Fruit fly (Drosophila melanogaster): ENCODE results near the gene Ccp84Aa.

The Ccp84Aa gene

dm6 chr3R:6665117-6665654, 38.7 kb upstream of the Ccp84Aa start:
- TF ChIP-seq fd96Ca (GFP tag; IDR thresholded peaks at IDR 0.05): peak; percentile 50; the same call in 1 of the 3 replicates
- no peak for TF ChIP-seq CG8159 (tag; optimal IDR thresholded peaks at IDR 0.05)
- no peak for TF ChIP-seq EcR (GFP tag; optimal IDR thresholded peaks at IDR 0.05)
- no peak for TF ChIP-seq Snoo (tag; optimal IDR thresholded peaks at IDR 0.05)

DNA sequence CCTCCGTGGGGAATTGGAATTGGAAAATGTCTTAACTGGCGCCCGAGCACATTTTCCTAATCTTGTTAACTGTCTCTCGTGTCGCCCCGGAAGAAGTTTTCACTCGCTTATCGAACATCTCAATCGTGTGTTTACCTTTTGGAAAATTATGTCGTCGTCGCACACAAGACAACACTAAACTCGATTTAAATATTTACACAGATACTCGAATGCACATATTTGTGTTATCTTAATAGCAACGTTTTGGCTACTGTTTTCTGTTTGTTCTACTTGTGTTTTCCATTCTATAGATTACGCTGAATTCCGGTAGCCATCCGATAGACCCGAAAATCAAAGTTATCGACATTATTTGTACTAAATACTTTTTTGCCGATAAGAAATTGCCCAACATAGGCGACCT, 36.6 kb upstream of the Ccp84Aa start:
- TF ChIP-seq CG9948 (tag; optimal IDR thresholded peaks at IDR 0.05): no peak
- TF ChIP-seq CG10348 (GFP tag; IDR thresholded peaks at IDR 0.05): no peak
- no peak for TF ChIP-seq EcR (GFP tag; optimal IDR thresholded peaks at IDR 0.05)
- no peak for TF ChIP-seq CG32121 (GFP tag; IDR thresholded peaks at IDR 0.05)
- no peak for TF ChIP-seq Pif1A (GFP tag; optimal IDR thresholded peaks at IDR 0.05)
- no peak for TF ChIP-seq Pif1B (GFP tag; optimal IDR thresholded peaks at IDR 0.05)
- no peak for TF ChIP-seq CG13204 (GFP tag; optimal IDR thresholded peaks at IDR 0.05)
- TF ChIP-seq CG14655 (GFP tag; optimal IDR thresholded peaks at IDR 0.05): no peak
- no peak for TF ChIP-seq CG4496 (GFP tag; IDR thresholded peaks at IDR 0.05)
- no peak for TF ChIP-seq CG12605 (GFP tag; IDR thresholded peaks at IDR 0.05)
- no peak for TF ChIP-seq CG8301 (tag; optimal IDR thresholded peaks at IDR 0.05)
- TF ChIP-seq CG34367 (tag; optimal IDR thresholded peaks at IDR 0.05): no peak

DNA sequence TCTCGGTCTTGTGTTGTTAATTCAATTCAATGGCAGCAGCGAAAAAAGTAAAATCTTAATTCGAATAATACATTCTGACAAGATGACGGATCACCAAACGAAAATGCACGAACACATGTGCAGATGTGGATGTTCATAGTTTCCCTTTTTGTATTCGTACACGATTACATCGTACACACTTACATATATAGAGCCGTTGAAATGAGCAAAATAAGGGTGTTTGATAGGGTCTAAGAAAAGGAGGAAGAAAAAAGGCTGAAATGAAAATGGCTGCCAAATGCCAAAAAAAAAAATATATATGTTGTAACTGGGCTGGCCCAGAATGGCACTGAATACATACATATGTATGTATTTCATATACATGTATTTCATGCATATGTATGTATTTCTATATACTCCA, 35.6 kb upstream of the Ccp84Aa start:
- TF ChIP-seq gl (tag; optimal IDR thresholded peaks at IDR 0.05) (no peak), EcR (GFP tag; optimal IDR thresholded peaks at IDR 0.05) (no peak), Pif1A (GFP tag; optimal IDR thresholded peaks at IDR 0.05) (no peak), CG9948 (tag; optimal IDR thresholded peaks at IDR 0.05) (no peak), CG13204 (GFP tag; optimal IDR thresholded peaks at IDR 0.05) (no peak), CG12605 (GFP tag; IDR thresholded peaks at IDR 0.05) (no peak), D1 (tag; optimal IDR thresholded peaks at IDR 0.05) (no peak), CG14655 (GFP tag; optimal IDR thresholded peaks at IDR 0.05) (no peak), CG8159 (tag; optimal IDR thresholded peaks at IDR 0.05) (no peak), Snoo (tag; optimal IDR thresholded peaks at IDR 0.05) (no peak), CG8301 (tag; optimal IDR thresholded peaks at IDR 0.05) (no peak), CG17806 (tag; optimal IDR thresholded peaks at IDR 0.05) (no peak), Ets98B (GFP tag; IDR thresholded peaks at IDR 0.05) (no peak)

dm6 chr3R:6672303-6673007, 31.4 kb upstream of the Ccp84Aa start:
- no peak for TF ChIP-seq CG15710 (tag; optimal IDR thresholded peaks at IDR 0.05)
- TF ChIP-seq CG12605 (GFP tag; IDR thresholded peaks at IDR 0.05): no peak
- no peak for TF ChIP-seq CG32121 (GFP tag; IDR thresholded peaks at IDR 0.05)
- TF ChIP-seq CG8159 (tag; optimal IDR thresholded peaks at IDR 0.05): no peak

DNA sequence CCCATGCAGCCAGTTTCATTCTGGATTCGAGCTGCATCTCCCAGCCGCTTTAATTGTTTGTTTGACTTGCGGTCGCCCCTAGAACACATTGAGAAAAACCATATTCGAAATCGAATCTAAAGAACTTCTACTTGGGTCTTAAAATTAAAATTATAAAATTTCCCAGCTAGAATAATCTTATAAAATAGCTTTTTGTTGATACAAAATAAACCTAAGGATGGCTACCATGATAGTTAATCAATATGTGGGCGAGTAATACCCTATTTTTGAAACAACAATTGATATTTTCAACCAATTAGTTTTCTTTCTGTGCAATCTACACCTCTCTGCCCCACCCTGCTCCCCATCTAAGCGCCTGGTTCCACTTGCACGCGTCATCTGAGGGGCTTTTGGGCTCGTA, 29.3 kb upstream of the Ccp84Aa start:
- TF ChIP-seq gl (tag; optimal IDR thresholded peaks at IDR 0.05) (no peak), CG8301 (tag; optimal IDR thresholded peaks at IDR 0.05) (no peak), CG9948 (tag; optimal IDR thresholded peaks at IDR 0.05) (no peak), CG10348 (GFP tag; IDR thresholded peaks at IDR 0.05) (no peak), Pif1A (GFP tag; optimal IDR thresholded peaks at IDR 0.05) (peak; percentile 8), CG14655 (GFP tag; optimal IDR thresholded peaks at IDR 0.05) (no peak), fd96Ca (GFP tag; IDR thresholded peaks at IDR 0.05) (no peak), CG12605 (GFP tag; IDR thresholded peaks at IDR 0.05) (no peak), D1 (tag; optimal IDR thresholded peaks at IDR 0.05) (no peak), CG34367 (tag; optimal IDR thresholded peaks at IDR 0.05) (no peak), CG8159 (tag; optimal IDR thresholded peaks at IDR 0.05) (peak; percentile 59), Pif1B (GFP tag; optimal IDR thresholded peaks at IDR 0.05) (no peak), CG4496 (GFP tag; IDR thresholded peaks at IDR 0.05) (no peak), rn (GFP tag; IDR thresholded peaks at IDR 0.05) (no peak)

- TF ChIP-seq Pif1B (GFP tag; optimal IDR thresholded peaks at IDR 0.05) (no peak), D1 (tag; optimal IDR thresholded peaks at IDR 0.05) (no peak), CG10348 (GFP tag; IDR thresholded peaks at IDR 0.05) (no peak), CG8301 (tag; optimal IDR thresholded peaks at IDR 0.05) (no peak), CG4496 (GFP tag; IDR thresholded peaks at IDR 0.05) (no peak), EcR (GFP tag; optimal IDR thresholded peaks at IDR 0.05) (no peak), CG15710 (tag; optimal IDR thresholded peaks at IDR 0.05) (no peak), Pif1A (GFP tag; optimal IDR thresholded peaks at IDR 0.05) (no peak), CG17806 (tag; optimal IDR thresholded peaks at IDR 0.05) (no peak), CG8159 (tag; optimal IDR thresholded peaks at IDR 0.05) (no peak), CG32121 (GFP tag; IDR thresholded peaks at IDR 0.05) (no peak), CG12605 (GFP tag; IDR thresholded peaks at IDR 0.05) (no peak)
Observed at dm6 chr3R:6678480-6678879, 25.4 kb upstream of the Ccp84Aa start, which contains the start of gene lab. Gene lab (minus strand): TSS chr3R:6678590.

DNA sequence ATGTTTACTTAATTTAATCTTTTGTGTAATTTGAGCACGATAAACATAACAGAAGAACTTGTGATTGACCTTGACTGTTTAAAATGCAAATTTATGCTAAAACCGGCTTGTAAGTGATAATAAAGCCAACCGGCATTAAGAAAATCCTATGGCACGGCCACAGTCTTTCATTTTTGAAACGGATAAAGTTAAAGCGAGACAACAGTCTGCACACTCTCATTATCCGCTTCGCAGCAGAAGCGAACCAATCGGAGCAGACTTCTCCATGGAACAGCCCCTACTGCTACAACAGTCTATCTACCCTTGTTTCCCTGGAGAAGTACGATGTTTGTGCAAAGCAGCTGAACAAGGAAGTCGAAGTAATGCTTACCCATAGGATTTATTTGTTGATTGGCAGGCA, 20.7 kb upstream of the Ccp84Aa start:
- TF ChIP-seq Pif1A (GFP tag; optimal IDR thresholded peaks at IDR 0.05) (no peak), CG12605 (GFP tag; IDR thresholded peaks at IDR 0.05) (no peak), CG10348 (GFP tag; IDR thresholded peaks at IDR 0.05) (no peak), CG32121 (GFP tag; IDR thresholded peaks at IDR 0.05) (no peak)
